Worm (Caenorhabditis elegans) whole organism, L2 larva: ENCODE measurements around the gene aps-2.

ENCODE experiments used
- C34F6.9 ChIP-seq: fragments of 150-350 bp; optimal IDR thresholded peaks from 2 replicates; lab custom pipeline; 2014; ENCODE audit warnings: missing biosample characterization, missing genetic modification characterization
- F13H6.1 ChIP-seq: sonication (generic microtip); optimal IDR thresholded peaks from 2 replicates; lab custom pipeline; 2016; ENCODE audit warnings: missing genetic modification characterization, missing compliant biosample characterization
- R02D3.7 ChIP-seq: fragments of 150-350 bp; optimal IDR thresholded peaks from 2 replicates; lab custom pipeline; 2014; ENCODE audit warnings: missing biosample characterization, missing genetic modification characterization
- Y55F3AM.14 ChIP-seq: fragments of 200-800 bp; sonication (Bioruptor generic); optimal IDR thresholded peaks from 2 replicates; lab custom pipeline; 2018; ENCODE audit warnings: mild to moderate bottlenecking, missing genetic modification characterization, missing compliant biosample characterization
- ZK546.5 ChIP-seq: sonication (generic microtip); optimal IDR thresholded peaks from 2 replicates; lab custom pipeline; 2017; ENCODE audit warnings: missing biosample characterization, missing genetic modification characterization
- alr-1 ChIP-seq: fragments of 150-350 bp; optimal IDR thresholded peaks from 2 replicates; lab custom pipeline; 2014; ENCODE audit warnings: missing biosample characterization, missing genetic modification characterization
- aly-2 ChIP-seq: fragments of 150-350 bp; optimal IDR thresholded peaks from 2 replicates; lab custom pipeline; 2014; ENCODE audit warnings: missing biosample characterization, missing genetic modification characterization
- ama-1 ChIP-seq: fragments of 150-350 bp; optimal IDR thresholded peaks from 2 replicates; lab custom pipeline; 2018; ENCODE audit warnings: inconsistent platforms
- ceh-16 ChIP-seq: fragments of 150-350 bp; optimal IDR thresholded peaks from 2 replicates; lab custom pipeline; 2014; ENCODE audit warnings: missing biosample characterization, missing genetic modification characterization
- crh-2 ChIP-seq: sonication (generic microtip); optimal IDR thresholded peaks from 2 replicates; lab custom pipeline; 2017; ENCODE audit warnings: missing biosample characterization, missing genetic modification characterization
- dmd-4 ChIP-seq: sonication (generic microtip); optimal IDR thresholded peaks from 2 replicates; lab custom pipeline; 2017; ENCODE audit warnings: missing biosample characterization, missing genetic modification characterization
- fos-1 ChIP-seq: fragments of 150-350 bp; optimal IDR thresholded peaks from 2 replicates; lab custom pipeline; 2014; ENCODE audit warnings: missing biosample characterization, missing genetic modification characterization
- gmeb-1 ChIP-seq: fragments of 150-350 bp; optimal IDR thresholded peaks from 2 replicates; lab custom pipeline; 2014; ENCODE audit warnings: missing biosample characterization, missing genetic modification characterization
- lin-11 ChIP-seq: fragments of 150-350 bp; sonication (generic microtip); optimal IDR thresholded peaks from 2 replicates; lab custom pipeline; 2014; ENCODE audit warnings: missing biosample characterization, missing genetic modification characterization, inconsistent platforms, mixed read lengths
- lin-13 ChIP-seq: fragments of 150-350 bp; optimal IDR thresholded peaks from 2 replicates; lab custom pipeline; 2014; ENCODE audit warnings: missing biosample characterization, missing genetic modification reagents, missing genetic modification characterization
- lin-39 ChIP-seq: fragments of 150-350 bp; optimal IDR thresholded peaks from 2 replicates; lab custom pipeline; 2014; ENCODE audit warnings: missing biosample characterization, missing genetic modification reagents, missing genetic modification characterization
- lsy-2 ChIP-seq, 2 experiments: fragments of 150-350 bp in 1 of 2; sonication (generic microtip) in 1 of 2; optimal IDR thresholded peaks; 2 replicates each; lab custom pipeline; 2014 to 2017; ENCODE audit warnings: missing biosample characterization in 2 of 2, missing genetic modification characterization in 2 of 2
- mab-5 ChIP-seq: fragments of 150-350 bp; optimal IDR thresholded peaks from 2 replicates; lab custom pipeline; 2014; ENCODE audit warnings: missing biosample characterization, missing genetic modification characterization
- mbf-1 ChIP-seq: sonication (generic microtip); optimal IDR thresholded peaks from 2 replicates; lab custom pipeline; 2017; ENCODE audit warnings: missing biosample characterization, missing genetic modification characterization
- nhr-10 ChIP-seq: sonication (generic microtip); optimal IDR thresholded peaks from 2 replicates; lab custom pipeline; 2017; ENCODE audit warnings: missing biosample characterization, missing genetic modification characterization
- nhr-11 ChIP-seq: fragments of 150-350 bp; optimal IDR thresholded peaks from 2 replicates; lab custom pipeline; 2014; ENCODE audit warnings: missing biosample characterization, missing genetic modification characterization
- nhr-12 ChIP-seq: fragments of 150-350 bp; optimal IDR thresholded peaks from 2 replicates; lab custom pipeline; 2014; ENCODE audit warnings: missing biosample characterization, missing genetic modification characterization
- nhr-129 ChIP-seq: fragments of 150-350 bp; optimal IDR thresholded peaks from 2 replicates; lab custom pipeline; 2014; ENCODE audit warnings: missing biosample characterization, missing genetic modification characterization
- nhr-21 ChIP-seq: fragments of 150-350 bp; optimal IDR thresholded peaks from 2 replicates; lab custom pipeline; 2014; ENCODE audit warnings: missing biosample characterization, missing genetic modification characterization
- nhr-23 ChIP-seq: fragments of 150-350 bp; optimal IDR thresholded peaks from 2 replicates; lab custom pipeline; 2014; ENCODE audit warnings: missing biosample characterization, missing genetic modification reagents, missing genetic modification characterization
- nhr-237 ChIP-seq: fragments of 150-350 bp; optimal IDR thresholded peaks from 2 replicates; lab custom pipeline; 2014; ENCODE audit warnings: missing biosample characterization, missing genetic modification characterization
- nhr-6 ChIP-seq: fragments of 150-350 bp; optimal IDR thresholded peaks from 2 replicates; lab custom pipeline; 2014; ENCODE audit warnings: missing biosample characterization, missing genetic modification characterization
- peb-1 ChIP-seq: fragments of 150-350 bp; optimal IDR thresholded peaks from 2 replicates; lab custom pipeline; 2014; ENCODE audit warnings: missing biosample characterization, missing genetic modification characterization
- sem-4 ChIP-seq: fragments of 150-350 bp; optimal IDR thresholded peaks from 2 replicates; lab custom pipeline; 2014; ENCODE audit warnings: missing biosample characterization, missing genetic modification reagents, missing genetic modification characterization
- skn-1 ChIP-seq: sonication (generic microtip); optimal IDR thresholded peaks from 2 replicates; lab custom pipeline; 2017; ENCODE audit warnings: missing biosample characterization, missing genetic modification characterization
- sma-3 ChIP-seq: sonication (generic microtip); optimal IDR thresholded peaks from 2 replicates; lab custom pipeline; 2016; ENCODE audit warnings: missing genetic modification reagents, missing genetic modification characterization, missing compliant biosample characterization
- sma-9 ChIP-seq, 2 experiments: fragments of 150-350 bp in 1 of 2; sonication (generic microtip) in 1 of 2; optimal IDR thresholded peaks; 2 replicates each; lab custom pipeline; 2014 to 2016; ENCODE audit warnings: missing genetic modification characterization in 2 of 2, mild to moderate bottlenecking in 1 of 2, missing biosample characterization in 1 of 2, missing compliant biosample characterization in 1 of 2, missing genetic modification reagents in 1 of 2, moderate library complexity in 1 of 2
- unc-39 ChIP-seq: fragments of 150-350 bp; optimal IDR thresholded peaks from 2 replicates; lab custom pipeline; 2014; ENCODE audit warnings: missing biosample characterization, missing genetic modification characterization
- unc-55 ChIP-seq: fragments of 150-350 bp; sonication (generic microtip); optimal IDR thresholded peaks from 3 replicates; lab custom pipeline; 2014; ENCODE audit warnings: missing biosample characterization, missing genetic modification reagents, missing genetic modification characterization
- unc-62 ChIP-seq: fragments of 150-350 bp; optimal IDR thresholded peaks from 2 replicates; lab custom pipeline; 2014; ENCODE audit warnings: missing biosample characterization, missing genetic modification reagents, missing genetic modification characterization
- zag-1 ChIP-seq: fragments of 150-350 bp; optimal IDR thresholded peaks from 2 replicates; lab custom pipeline; 2014; ENCODE audit warnings: missing biosample characterization, missing genetic modification characterization
- ztf-1 ChIP-seq: fragments of 200-800 bp; sonication (Bioruptor generic); conservative IDR thresholded peaks from 2 replicates; pipeline ENCODE4 v1.3.6; 2022; ENCODE audit warnings: missing genetic modification characterization, missing compliant biosample characterization
- ztf-11 ChIP-seq: sonication (generic microtip); optimal IDR thresholded peaks from 2 replicates; lab custom pipeline; 2017; ENCODE audit warnings: missing biosample characterization, missing genetic modification characterization

The aps-2 gene

ce11 chrX:4408466-4408865, 49.6 kb upstream of the aps-2 start:
- TF ChIP-seq nhr-23 (tag; lab: Kevin White, UChicago) (no peak), zag-1 (tag; lab: Kevin White, UChicago) (peak; percentile 22), unc-55 (GFP tag; lab: Kevin White, UChicago) (peak; percentile 52), mab-5 (tag; lab: Kevin White, UChicago) (peak; percentile 76)

ce11 chrX:4409591-4410279, 48.3 kb upstream of the aps-2 start:
- TF ChIP-seq ztf-11 (tag; lab: Kevin White, UChicago) (no peak), alr-1 (tag; lab: Kevin White, UChicago) (no peak), lin-13 (no peak), ceh-16 (tag; lab: Kevin White, UChicago) (no peak), R02D3.7 (no peak), nhr-12 (no peak), lin-11 (no peak), dmd-4 (tag; lab: Kevin White, UChicago) (no peak), nhr-11 (tag; lab: Kevin White, UChicago) (no peak), nhr-129 (tag; lab: Kevin White, UChicago) (no peak), lsy-2 (tag; optimal IDR thresholded peaks at IDR 0.05; lab: Kevin White, UChicago) (no peak), unc-55 (GFP tag; lab: Kevin White, UChicago) (no peak), sma-9 (GFP tag; optimal IDR thresholded peaks at IDR 0.05; lab: Kevin White, UChicago) (no peak), sma-9 (tag; optimal IDR thresholded peaks at IDR 0.05; lab: Kevin White, UChicago) (no peak)

- no peak for TF ChIP-seq ama-1 (lab: Kevin White, UChicago)
- no peak for TF ChIP-seq gmeb-1 (tag; lab: Kevin White, UChicago)
- no peak for TF ChIP-seq peb-1
- TF ChIP-seq ceh-16 (tag; lab: Kevin White, UChicago): no peak
- TF ChIP-seq Y55F3AM.14 (GFP tag; lab: Kevin White, UChicago): no peak
- TF ChIP-seq nhr-10 (tag; lab: Kevin White, UChicago): no peak
- no peak for TF ChIP-seq zag-1 (tag; lab: Kevin White, UChicago)
- no peak for TF ChIP-seq aly-2 (tag; lab: Kevin White, UChicago)
- no peak for TF ChIP-seq F13H6.1
- TF ChIP-seq nhr-6: no peak
- TF ChIP-seq C34F6.9 (tag; lab: Kevin White, UChicago): no peak
- TF ChIP-seq ztf-11 (tag; lab: Kevin White, UChicago): no peak
- TF ChIP-seq sma-3: no peak
- no peak for TF ChIP-seq R02D3.7
- TF ChIP-seq mbf-1 (tag; lab: Kevin White, UChicago): no peak
- TF ChIP-seq nhr-21 (tag; lab: Kevin White, UChicago): no peak
- no peak for TF ChIP-seq ZK546.5 (tag; lab: Kevin White, UChicago)
- TF ChIP-seq dmd-4 (tag; lab: Kevin White, UChicago): no peak
- TF ChIP-seq sma-9 (GFP tag; optimal IDR thresholded peaks at IDR 0.05; lab: Kevin White, UChicago): no peak
- no peak for TF ChIP-seq sma-9 (tag; optimal IDR thresholded peaks at IDR 0.05; lab: Kevin White, UChicago)
- TF ChIP-seq lsy-2 (tag; optimal IDR thresholded peaks at IDR 0.05; lab: Kevin White, UChicago): no peak
Observed at ce11 chrX:4410280-4410911, 47.7 kb upstream of the aps-2 start.

- TF ChIP-seq skn-1 (tag; lab: Kevin White, UChicago) (no peak), nhr-237 (tag; lab: Kevin White, UChicago) (no peak), nhr-12 (no peak), Y55F3AM.14 (GFP tag; lab: Kevin White, UChicago) (no peak), unc-62 (GFP tag; lab: Kevin White, UChicago) (no peak), unc-39 (no peak)
Observed at ce11 chrX:4413206-4413605, 44.9 kb upstream of the aps-2 start.

- no peak for TF ChIP-seq nhr-129 (tag; lab: Kevin White, UChicago)
- no peak for TF ChIP-seq gmeb-1 (tag; lab: Kevin White, UChicago)
- TF ChIP-seq ceh-16 (tag; lab: Kevin White, UChicago): no peak
- no peak for TF ChIP-seq zag-1 (tag; lab: Kevin White, UChicago)
- TF ChIP-seq crh-2 (tag; lab: Kevin White, UChicago): no peak
- TF ChIP-seq sem-4 (tag; lab: Kevin White, UChicago): no peak
- TF ChIP-seq lin-39 (tag; lab: Kevin White, UChicago): no peak
- TF ChIP-seq unc-62 (GFP tag; lab: Kevin White, UChicago): no peak
- TF ChIP-seq unc-55 (GFP tag; lab: Kevin White, UChicago): no peak
- no peak for TF ChIP-seq mab-5 (tag; lab: Kevin White, UChicago)
- TF ChIP-seq F13H6.1: no peak
- TF ChIP-seq nhr-10 (tag; lab: Kevin White, UChicago): no peak
- no peak for TF ChIP-seq ztf-1 (GFP tag; lab: Robert Waterston, UW)
- no peak for TF ChIP-seq fos-1 (tag; lab: Kevin White, UChicago)
- no peak for TF ChIP-seq nhr-21 (tag; lab: Kevin White, UChicago)
- no peak for TF ChIP-seq lsy-2 (tag; optimal IDR thresholded peaks at IDR 0.05; lab: Kevin White, UChicago)
Observed at ce11 chrX:4415289-4415688, 42.8 kb upstream of the aps-2 start.
